Fruit fly (Drosophila melanogaster): ENCODE measurements around the gene RpS27.

The RpS27 gene

DNA sequence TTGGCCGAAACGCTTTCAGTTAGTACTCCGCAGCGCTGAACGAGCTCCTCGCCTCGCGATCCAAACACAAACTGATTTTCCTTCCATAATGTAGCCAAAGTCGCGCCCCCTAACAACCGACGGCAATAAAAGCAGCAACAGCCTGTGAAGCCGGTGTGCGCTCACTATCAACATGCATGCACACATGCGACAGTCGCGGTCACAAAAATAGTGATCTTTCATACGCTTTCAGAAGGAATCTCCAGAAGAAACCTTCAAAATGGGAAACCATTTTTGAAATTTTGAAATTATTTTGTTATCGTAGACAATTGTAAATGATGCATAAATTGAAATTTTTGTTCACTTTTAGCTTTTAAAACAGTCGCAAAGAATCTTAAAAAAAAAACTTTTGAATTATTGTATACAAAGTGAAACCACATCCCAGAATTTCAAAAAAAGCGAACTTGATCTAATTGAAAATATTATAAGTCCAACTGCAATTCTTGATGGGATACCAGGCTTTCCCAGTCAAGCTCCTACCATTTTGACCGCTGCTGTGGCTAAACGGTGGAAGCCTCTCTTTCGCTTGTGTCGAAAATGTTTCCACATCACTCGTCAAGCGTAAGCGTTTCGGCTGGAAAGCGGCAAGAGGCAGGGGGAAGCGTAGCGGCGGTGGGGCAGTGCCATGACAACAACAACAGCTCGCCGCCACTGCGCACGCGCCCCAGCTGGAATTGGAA, 14.9 kb downstream of the RpS27 start, which contains the start of gene Cad96Cb (continued):
- TF ChIP-seq CG9727 (GFP tag; optimal IDR thresholded peaks at IDR 0.05) (peak; percentile 92), vfl (GFP tag; optimal IDR thresholded peaks at IDR 0.05) (no peak), Hand (GFP tag; optimal IDR thresholded peaks at IDR 0.05) (peak; percentile 20)

DNA sequence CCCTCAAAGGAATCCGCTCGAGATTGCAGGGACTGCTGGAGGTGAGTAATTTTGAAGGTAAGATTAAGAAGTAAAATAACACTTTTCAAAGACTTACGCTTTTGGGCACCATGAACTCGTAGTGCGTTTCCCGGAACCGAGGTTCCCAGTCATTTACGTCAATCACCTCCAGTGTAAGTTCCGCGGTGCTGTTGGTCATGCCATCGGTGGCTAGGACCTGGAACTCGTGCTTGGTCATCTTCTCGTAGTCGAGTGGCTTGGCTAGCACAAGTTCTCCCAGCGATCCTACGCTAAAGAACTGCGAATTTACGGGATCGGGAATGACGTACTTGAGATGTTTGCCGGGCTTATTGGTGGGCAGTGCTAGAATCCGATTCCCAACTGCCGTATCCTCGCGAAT, 21.8 kb downstream of the RpS27 start:
- TF ChIP-seq Ets65A (GFP tag) (peak; percentile 91), Mes4 (GFP tag; optimal IDR thresholded peaks at IDR 0.05) (no peak), ERR (GFP tag; optimal IDR thresholded peaks at IDR 0.05) (no peak)

DNA sequence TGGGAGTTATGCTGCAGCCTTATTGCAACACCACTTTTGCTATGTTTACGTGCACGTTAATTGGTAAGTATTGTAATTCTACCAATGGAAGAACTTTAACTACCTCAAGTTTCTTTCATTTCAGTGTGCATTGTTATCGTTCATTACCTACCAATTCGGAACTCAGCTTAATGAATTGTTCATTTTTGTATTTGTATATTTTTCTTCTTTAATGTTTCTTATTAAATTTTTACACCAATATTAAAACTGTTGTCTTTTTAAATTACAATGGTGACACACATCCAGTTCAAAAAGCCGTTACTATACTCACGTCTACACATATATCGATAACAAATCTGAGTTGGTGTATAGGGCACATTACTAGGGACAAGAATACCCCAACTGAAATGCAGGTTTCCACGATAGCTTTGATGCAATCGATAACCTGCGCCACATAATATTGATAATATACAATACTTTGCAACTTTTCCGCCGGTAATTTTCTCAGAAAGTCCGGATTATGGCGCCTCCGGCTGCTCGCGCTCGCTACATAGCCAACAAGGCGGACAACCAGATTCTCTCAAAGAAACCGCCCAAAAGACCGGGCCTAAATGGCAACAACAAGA, 26.0 kb downstream of the RpS27 start, which contains the start of gene Alg9:
Gene Alg9, plus strand, starts transcription at position 387 of the 605 bp plus-strand sequence.
- TF ChIP-seq lmd (GFP tag; IDR thresholded peaks at IDR 0.05): no peak
- no peak for TF ChIP-seq repo (GFP tag; optimal IDR thresholded peaks at IDR 0.05)
- peak; percentile 16 for TF ChIP-seq ems (GFP tag; optimal IDR thresholded peaks at IDR 0.05)
- TF ChIP-seq fu2 (GFP tag; optimal IDR thresholded peaks at IDR 0.05): no peak
- TF ChIP-seq grau (tag; optimal IDR thresholded peaks at IDR 0.05): no peak
- TF ChIP-seq slp2 (GFP tag; optimal IDR thresholded peaks at IDR 0.05): no peak
- TF ChIP-seq HmgZ (tag; optimal IDR thresholded peaks at IDR 0.05): peak; percentile 44
- TF ChIP-seq Hr3 (GFP tag; optimal IDR thresholded peaks at IDR 0.05): peak; percentile 64
- TF ChIP-seq CG1602 (GFP tag; optimal IDR thresholded peaks at IDR 0.05): no peak
- no peak for TF ChIP-seq fd96Cb (tag; optimal IDR thresholded peaks at IDR 0.05)
- TF ChIP-seq ATbp (GFP tag; optimal IDR thresholded peaks at IDR 0.05): no peak
- TF ChIP-seq nerfin-1 (tag; optimal IDR thresholded peaks at IDR 0.05): no peak
- TF ChIP-seq D19A (tag; optimal IDR thresholded peaks at IDR 0.05): no peak
- peak; percentile 88 for TF ChIP-seq Sry-δ (GFP tag; optimal IDR thresholded peaks at IDR 0.05)
- no peak for TF ChIP-seq dmrt11E (tag; optimal IDR thresholded peaks at IDR 0.05)
- TF ChIP-seq Sry-β (GFP tag; optimal IDR thresholded peaks at IDR 0.05): no peak
- no peak for TF ChIP-seq CG10147 (GFP tag; optimal IDR thresholded peaks at IDR 0.05)
- TF ChIP-seq CG9817 (tag; optimal IDR thresholded peaks at IDR 0.05): no peak
- TF ChIP-seq fd102C (GFP tag; optimal IDR thresholded peaks at IDR 0.05): no peak
- TF ChIP-seq bcd (GFP tag; optimal IDR thresholded peaks at IDR 0.05): no peak
- TF ChIP-seq Drgx (GFP tag; IDR thresholded peaks at IDR 0.05): no peak
- no peak for TF ChIP-seq emc (GFP tag; optimal IDR thresholded peaks at IDR 0.05)
- no peak for TF ChIP-seq eve (GFP tag; optimal IDR thresholded peaks at IDR 0.05)
- no peak for TF ChIP-seq ase (GFP tag; IDR thresholded peaks at IDR 0.05)
- peak; percentile 21 for TF ChIP-seq CG9797 (GFP tag; optimal IDR thresholded peaks at IDR 0.05)
- TF ChIP-seq CrebB (tag; optimal IDR thresholded peaks at IDR 0.05): no peak
- TF ChIP-seq H2.0 (GFP tag; IDR thresholded peaks at IDR 0.05): no peak
- TF ChIP-seq CG10366 (GFP tag; IDR thresholded peaks at IDR 0.05): no peak
- no peak for TF ChIP-seq CG10274 (GFP tag; optimal IDR thresholded peaks at IDR 0.05)
- no peak for TF ChIP-seq CG11398 (GFP tag; optimal IDR thresholded peaks at IDR 0.05)
- TF ChIP-seq caup (GFP tag; optimal IDR thresholded peaks at IDR 0.05; ENCODE audit: severe bottlenecking): no peak
- TF ChIP-seq CG17359 (tag; optimal IDR thresholded peaks at IDR 0.05): no peak
- TF ChIP-seq mirr (GFP tag; optimal IDR thresholded peaks at IDR 0.05): no peak
- TF ChIP-seq Atf-2 (GFP tag; optimal IDR thresholded peaks at IDR 0.05): no peak
- TF ChIP-seq CG7963 (GFP tag; IDR thresholded peaks at IDR 0.05; ENCODE audit: partially characterized antibody): peak; percentile 91
- no peak for TF ChIP-seq CG15269 (tag; optimal IDR thresholded peaks at IDR 0.05)
- TF ChIP-seq wek (GFP tag; optimal IDR thresholded peaks at IDR 0.05): peak; percentile 99
- peak; percentile 83 for TF ChIP-seq Doc3 (GFP tag; IDR thresholded peaks at IDR 0.05; ENCODE audit: partially characterized antibody)
- TF ChIP-seq maf-S (GFP tag; optimal IDR thresholded peaks at IDR 0.05): no peak
- TF ChIP-seq psq (GFP tag; optimal IDR thresholded peaks at IDR 0.05): no peak

All from whole organism, embryonic.